Fruit fly (Drosophila melanogaster) whole organism, embryonic: ENCODE measurements around the gene Mybbp1A.

Experiments used
- B-H2 ChIP-seq: fragments of 200-800 bp; sonication (Bioruptor generic); optimal IDR thresholded peaks from 2 replicates; lab custom pipeline; 2018; ENCODE audit warnings: missing biosample characterization, mild to moderate bottlenecking, missing genetic modification characterization
- CG10543 ChIP-seq: fragments of 200-800 bp; sonication (Bioruptor generic); optimal IDR thresholded peaks from 3 replicates; lab custom pipeline; 2017; ENCODE audit warnings: missing biosample characterization, mild to moderate bottlenecking, missing genetic modification characterization, moderate library complexity
- CG10565 ChIP-seq: fragments of 200-800 bp; sonication (Bioruptor generic); optimal IDR thresholded peaks from 3 replicates; lab custom pipeline; 2016; ENCODE audit warnings: missing biosample characterization, mild to moderate bottlenecking, missing genetic modification characterization
- CG11093 ChIP-seq: fragments of 200-800 bp; sonication (Bioruptor generic); IDR thresholded peaks from 3 replicates; pipeline ENCODE4 v1.3.6; 2022; ENCODE audit warnings: missing biosample characterization, missing genetic modification characterization
- CG12659 ChIP-seq: fragments of 200-800 bp; sonication (Bioruptor generic); optimal IDR thresholded peaks from 3 replicates; lab custom pipeline; 2017; ENCODE audit warnings: mild to moderate bottlenecking, missing biosample characterization, missing genetic modification reagents, missing genetic modification characterization
- CG12744 ChIP-seq: fragments of 200-800 bp; sonication (Bioruptor generic); optimal IDR thresholded peaks from 2 replicates; lab custom pipeline; 2016; ENCODE audit warnings: missing biosample characterization, missing genetic modification characterization
- CG13894 ChIP-seq: fragments of 200-800 bp; sonication (Bioruptor generic); optimal IDR thresholded peaks from 3 replicates; lab custom pipeline; 2018; ENCODE audit warnings: missing biosample characterization, mild to moderate bottlenecking, missing genetic modification characterization, moderate library complexity
- CG14014 ChIP-seq: fragments of 200-800 bp; sonication (Bioruptor generic); IDR thresholded peaks from 2 replicates; pipeline ENCODE4 v1.3.6; 2022; ENCODE audit warnings: missing biosample characterization, missing genetic modification characterization
- CG14050 ChIP-seq: fragments of 200-800 bp; sonication (Bioruptor generic); IDR thresholded peaks from 3 replicates; pipeline ENCODE4 v1.3.6; 2022; ENCODE audit warnings: missing biosample characterization, missing genetic modification characterization
- CG1602 ChIP-seq: fragments of 200-800 bp; sonication (Bioruptor generic); optimal IDR thresholded peaks from 3 replicates; lab custom pipeline; 2016; ENCODE audit warnings: missing biosample characterization, missing genetic modification characterization
- CG18599 ChIP-seq: fragments of 200-800 bp; sonication (Bioruptor generic); optimal IDR thresholded peaks from 3 replicates; lab custom pipeline; 2017; ENCODE audit warnings: missing biosample characterization, missing genetic modification characterization, mild to moderate bottlenecking, moderate library complexity, missing genetic modification reagents
- CG2120 ChIP-seq: fragments of 200-800 bp; sonication (Bioruptor generic); optimal IDR thresholded peaks from 3 replicates; lab custom pipeline; 2016; ENCODE audit warnings: missing biosample characterization, missing genetic modification characterization
- CG2129 ChIP-seq: fragments of 200-800 bp; sonication (Bioruptor generic); IDR thresholded peaks from 2 replicates; pipeline ENCODE4 v1.3.6; 2022; ENCODE audit warnings: missing biosample characterization, missing genetic modification characterization; ENCODE audit not compliant: partially characterized antibody
- CG31365 ChIP-seq: fragments of 200-800 bp; sonication (Bioruptor generic); optimal IDR thresholded peaks from 2 replicates; lab custom pipeline; 2018; ENCODE audit warnings: missing biosample characterization, mild to moderate bottlenecking, missing genetic modification characterization
- CG3163 ChIP-seq: fragments of 200-800 bp; sonication (Bioruptor generic); optimal IDR thresholded peaks from 3 replicates; lab custom pipeline; 2016; ENCODE audit warnings: missing biosample characterization, missing genetic modification characterization
- CG32532 ChIP-seq: fragments of 200-800 bp; sonication (Bioruptor generic); IDR thresholded peaks from 2 replicates; pipeline ENCODE4 v1.3.6; 2022; ENCODE audit warnings: missing biosample characterization, missing genetic modification characterization
- CG6689 ChIP-seq: fragments of 200-800 bp; sonication (Bioruptor generic); IDR thresholded peaks from 2 replicates; pipeline ENCODE4 v1.3.6; 2022; ENCODE audit warnings: missing biosample characterization, missing genetic modification characterization
- CG7987 ChIP-seq: fragments of 200-800 bp; sonication (Bioruptor generic); optimal IDR thresholded peaks from 2 replicates; lab custom pipeline; 2018; ENCODE audit warnings: missing biosample characterization, mild to moderate bottlenecking, missing genetic modification characterization, moderate library complexity
- CG8478 ChIP-seq: fragments of >200 bp; optimal IDR thresholded peaks from 2 replicates; lab custom pipeline; 2018
- CG9215 ChIP-seq: fragments of 200-800 bp; sonication (Bioruptor generic); IDR thresholded peaks from 2 replicates; pipeline ENCODE4 v1.3.6; 2022; ENCODE audit warnings: missing biosample characterization, missing genetic modification characterization
- CTCF ChIP-seq: fragments of 200-800 bp; sonication (Bioruptor generic); optimal IDR thresholded peaks from 2 replicates; lab custom pipeline; 2017; ENCODE audit warnings: missing biosample characterization, mild to moderate bottlenecking, missing genetic modification characterization, moderate library complexity
- CrebB ChIP-seq: fragments of 200-800 bp; sonication (Bioruptor generic); optimal IDR thresholded peaks from 3 replicates; lab custom pipeline; 2018; ENCODE audit warnings: missing biosample characterization, mild to moderate bottlenecking, missing genetic modification characterization
- D19A ChIP-seq: fragments of 200-800 bp; optimal IDR thresholded peaks from 3 replicates; lab custom pipeline; 2019; ENCODE audit warnings: missing biosample characterization, mild to moderate bottlenecking, missing genetic modification characterization, moderate library complexity
- Deaf1 ChIP-seq: fragments of 200-800 bp; optimal IDR thresholded peaks from 3 replicates; lab custom pipeline; 2019; ENCODE audit warnings: missing biosample characterization, mild to moderate bottlenecking, missing genetic modification characterization, moderate library complexity
- Dref ChIP-seq: fragments of 200-800 bp; sonication (Bioruptor generic); IDR thresholded peaks from 2 replicates; pipeline ENCODE4 v1.3.6; 2022; ENCODE audit warnings: missing biosample characterization, missing genetic modification characterization
- HLH3B ChIP-seq: fragments of 200-800 bp; sonication (Bioruptor generic); IDR thresholded peaks from 2 replicates; pipeline ENCODE4 v1.3.6; 2022; ENCODE audit warnings: missing biosample characterization, missing genetic modification characterization
- HLH4C ChIP-seq: fragments of 200-800 bp; sonication (Bioruptor generic); IDR thresholded peaks from 3 replicates; pipeline ENCODE4 v1.3.6; 2022; ENCODE audit warnings: missing biosample characterization, missing genetic modification characterization; ENCODE audit not compliant: partially characterized antibody
- Hand ChIP-seq: fragments of 200-800 bp; sonication (Bioruptor generic); optimal IDR thresholded peaks from 2 replicates; lab custom pipeline; 2017; ENCODE audit warnings: mild to moderate bottlenecking, missing biosample characterization, missing genetic modification reagents, missing genetic modification characterization
- Hr3 ChIP-seq: fragments of 200-800 bp; sonication (Bioruptor generic); optimal IDR thresholded peaks from 3 replicates; lab custom pipeline; 2016; ENCODE audit warnings: missing biosample characterization, missing genetic modification characterization
- Hr51 ChIP-seq, 2 experiments: fragments of 200-800 bp; sonication (Bioruptor generic); optimal IDR thresholded peaks; 2 replicates in 1 of 2; 3 replicates in 1 of 2; lab custom pipeline; 2016 to 2018; ENCODE audit warnings: missing biosample characterization in 2 of 2, missing genetic modification characterization in 2 of 2, mild to moderate bottlenecking in 1 of 2, moderate library complexity in 1 of 2
- Myb ChIP-seq: fragments of 200-800 bp; sonication (Bioruptor generic); optimal IDR thresholded peaks from 2 replicates; lab custom pipeline; 2016; ENCODE audit warnings: missing biosample characterization, missing genetic modification characterization
- Optix ChIP-seq: fragments of 200-800 bp; sonication (Bioruptor generic); IDR thresholded peaks from 3 replicates; pipeline ENCODE4 v1.3.6; 2022; ENCODE audit warnings: missing biosample characterization, missing genetic modification characterization
- ase ChIP-seq: fragments of 200-800 bp; sonication (Bioruptor generic); IDR thresholded peaks from 3 replicates; pipeline ENCODE4 v1.3.6; 2022; ENCODE audit warnings: missing biosample characterization, missing genetic modification characterization
- bbx ChIP-seq: fragments of 200-800 bp; sonication (Bioruptor generic); IDR thresholded peaks from 2 replicates; pipeline ENCODE4 v1.3.6; 2022; ENCODE audit warnings: missing biosample characterization, missing genetic modification characterization; ENCODE audit not compliant: partially characterized antibody
- croc ChIP-seq: fragments of 200-800 bp; sonication (Bioruptor generic); conservative IDR thresholded peaks from 3 replicates; pipeline ENCODE4 v1.3.6; 2022; ENCODE audit warnings: missing biosample characterization, missing genetic modification characterization
- dan ChIP-seq: fragments of 200-800 bp; sonication (Bioruptor generic); IDR thresholded peaks from 2 replicates; pipeline ENCODE4 v1.3.6; 2022; ENCODE audit warnings: missing biosample characterization, missing genetic modification characterization
- eyg ChIP-seq: fragments of 200-800 bp; sonication (Bioruptor generic); optimal IDR thresholded peaks from 3 replicates; lab custom pipeline; 2016; ENCODE audit warnings: missing biosample characterization, missing genetic modification characterization
- fd102C ChIP-seq: fragments of 200-800 bp; sonication (Bioruptor generic); optimal IDR thresholded peaks from 2 replicates; lab custom pipeline; 2018; ENCODE audit warnings: missing biosample characterization, mild to moderate bottlenecking, missing genetic modification characterization, moderate library complexity
- gsb-n ChIP-seq: fragments of 200-800 bp; sonication (Bioruptor generic); optimal IDR thresholded peaks from 3 replicates; lab custom pipeline; 2018; ENCODE audit warnings: missing biosample characterization, mild to moderate bottlenecking, missing genetic modification characterization
- her ChIP-seq: fragments of 200-800 bp; sonication (Bioruptor generic); optimal IDR thresholded peaks from 2 replicates; lab custom pipeline; 2016; ENCODE audit warnings: missing biosample characterization, missing genetic modification characterization
- insv ChIP-seq, 2 experiments: fragments of 200-800 bp; sonication (Bioruptor generic); optimal IDR thresholded peaks; 3 replicates each; lab custom pipeline; 2016 to 2018; ENCODE audit warnings: missing biosample characterization in 2 of 2, missing genetic modification characterization in 2 of 2
- lab ChIP-seq: fragments of 200-800 bp; sonication (Bioruptor generic); optimal IDR thresholded peaks from 3 replicates; lab custom pipeline; 2017; ENCODE audit warnings: missing biosample characterization, missing genetic modification characterization, mild to moderate bottlenecking, moderate library complexity, missing genetic modification reagents
- odd ChIP-seq: fragments of 200-800 bp; sonication (Bioruptor generic); optimal IDR thresholded peaks from 2 replicates; lab custom pipeline; 2017; ENCODE audit warnings: missing biosample characterization, mild to moderate bottlenecking, missing genetic modification characterization
- run ChIP-seq: fragments of 200-800 bp; sonication (Bioruptor generic); optimal IDR thresholded peaks from 3 replicates; lab custom pipeline; 2018; ENCODE audit warnings: missing biosample characterization, mild to moderate bottlenecking, missing genetic modification characterization
- slbo ChIP-seq: fragments of 200-800 bp; sonication (Bioruptor generic); IDR thresholded peaks from 2 replicates; pipeline ENCODE4 v1.3.6; 2022; ENCODE audit warnings: missing biosample characterization, missing genetic modification characterization
- sna ChIP-seq: fragments of 200-800 bp; sonication (Bioruptor generic); IDR thresholded peaks from 2 replicates; pipeline ENCODE4 v1.3.6; 2022; ENCODE audit warnings: missing biosample characterization, missing genetic modification characterization; ENCODE audit not compliant: partially characterized antibody
- stc ChIP-seq: fragments of 200-800 bp; sonication (Bioruptor generic); IDR thresholded peaks from 2 replicates; pipeline ENCODE4 v1.3.6; 2022; ENCODE audit warnings: missing biosample characterization, missing genetic modification characterization
- sug ChIP-seq: fragments of 200-800 bp; optimal IDR thresholded peaks from 2 replicates; lab custom pipeline; 2019; ENCODE audit warnings: missing biosample characterization, mild to moderate bottlenecking, missing genetic modification characterization, moderate library complexity
- vvl ChIP-seq: fragments of 200-800 bp; sonication (Bioruptor generic); IDR thresholded peaks from 2 replicates; pipeline ENCODE4 v1.3.6; 2022; ENCODE audit warnings: missing biosample characterization, missing genetic modification characterization
- wor ChIP-seq: fragments of 200-800 bp; sonication (Bioruptor generic); IDR thresholded peaks from 2 replicates; pipeline ENCODE4 v1.3.6; 2022; ENCODE audit warnings: missing biosample characterization, missing genetic modification characterization
- zen ChIP-seq: fragments of 200-800 bp; sonication (Bioruptor generic); optimal IDR thresholded peaks from 3 replicates; lab custom pipeline; 2018; ENCODE audit warnings: missing biosample characterization, mild to moderate bottlenecking, missing genetic modification characterization, moderate library complexity

Gene Mybbp1A

DNA sequence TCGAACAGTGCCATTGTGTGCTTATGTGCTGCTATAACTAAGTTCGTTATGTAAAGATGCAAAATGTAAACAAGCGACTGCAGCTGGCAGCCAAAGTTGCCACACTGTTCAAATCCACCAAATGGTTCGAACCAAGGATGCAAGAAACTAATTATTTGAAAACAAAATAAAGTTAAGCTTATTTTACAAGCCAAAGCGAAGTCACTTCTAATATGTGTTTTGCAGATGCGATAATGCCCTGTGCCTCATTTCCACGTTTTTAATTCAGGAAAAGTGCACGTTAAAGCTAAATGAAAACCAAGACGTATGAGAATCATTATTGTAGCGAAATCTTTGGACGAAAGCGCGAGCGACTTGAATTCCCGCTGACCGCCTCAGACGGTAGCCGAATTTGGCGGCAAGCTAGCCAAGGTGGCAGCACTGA is 8.4 kb upstream of the Mybbp1A start, which contains the start of the genes CG13365 and Vsp37A (continued):
- TF ChIP-seq CG2129 (GFP tag; lab: Robert Waterston, UW): no peak
- no peak for TF ChIP-seq wor (GFP tag; lab: Robert Waterston, UW)
- peak; percentile 23 for TF ChIP-seq zen
- peak; percentile 72 for TF ChIP-seq sug (tag; lab: Kevin White, UChicago)
- TF ChIP-seq Deaf1 (tag; lab: Kevin White, UChicago): peak; percentile 11
- TF ChIP-seq Hand (GFP tag; lab: Kevin White, UChicago): no peak
- TF ChIP-seq dan (GFP tag; lab: Robert Waterston, UW): no peak
- no peak for TF ChIP-seq D19A
- TF ChIP-seq CTCF (GFP tag; lab: Kevin White, UChicago): peak; percentile 34
- no peak for TF ChIP-seq stc
- TF ChIP-seq CG1602 (GFP tag; lab: Kevin White, UChicago): peak; percentile 26
- TF ChIP-seq run: no peak
- peak; percentile 55 for TF ChIP-seq lab (GFP tag; lab: Kevin White, UChicago)
- TF ChIP-seq insv (GFP tag; optimal IDR thresholded peaks at IDR 0.05; lab: Kevin White, UChicago): peak in 1 of 2 experiments; percentile 54
- no peak for TF ChIP-seq fd102C
- TF ChIP-seq CG2120 (GFP tag; lab: Kevin White, UChicago): peak; percentile 62
- TF ChIP-seq CG31365: no peak
- TF ChIP-seq CG6689 (GFP tag; lab: Robert Waterston, UW): peak; percentile 30; the same call in 1 of the 2 replicates
- TF ChIP-seq HLH3B (GFP tag; lab: Robert Waterston, UW): no peak
- TF ChIP-seq CG12744 (GFP tag; lab: Kevin White, UChicago): no peak
- peak; percentile 35; the same call in 1 of the 2 replicates for TF ChIP-seq CG32532 (GFP tag; lab: Robert Waterston, UW)
- TF ChIP-seq CG10543: peak; percentile 65
- peak; percentile 16; the same call in 1 of the 3 replicates for TF ChIP-seq ase (GFP tag; lab: Robert Waterston, UW)
- TF ChIP-seq HLH4C: no peak
- TF ChIP-seq CG9215: peak; percentile 46
- TF ChIP-seq her: peak; percentile 38
- peak; percentile 28; the same call in 1 of the 3 replicates for TF ChIP-seq croc (GFP tag; lab: Robert Waterston, UW)
- TF ChIP-seq slbo: peak; percentile 52
- TF ChIP-seq Dref (GFP tag; lab: Robert Waterston, UW): peak; percentile 25; the same call in 1 of the 2 replicates
- TF ChIP-seq CG14050 (GFP tag; lab: Robert Waterston, UW): no peak
- no peak for TF ChIP-seq CrebB (tag; lab: Kevin White, UChicago)
- TF ChIP-seq Hr3: peak; percentile 0
- no peak for TF ChIP-seq sna (GFP tag; lab: Robert Waterston, UW)
- peak; percentile 25; the same call in 1 of the 2 replicates for TF ChIP-seq vvl (GFP tag; lab: Robert Waterston, UW)
- TF ChIP-seq odd (GFP tag; lab: Kevin White, UChicago): no peak
- peak; percentile 48; the same call in 1 of the 2 replicates for TF ChIP-seq CG14014
- TF ChIP-seq bbx (GFP tag; lab: Robert Waterston, UW): no peak
- peak; percentile 65 for TF ChIP-seq CG12659
- TF ChIP-seq CG10565 (GFP tag; lab: Kevin White, UChicago): no peak
- TF ChIP-seq CG3163 (GFP tag; lab: Kevin White, UChicago): peak; percentile 4
- TF ChIP-seq Myb (GFP tag; lab: Kevin White, UChicago): peak; percentile 66
- no peak for TF ChIP-seq eyg (GFP tag; lab: Kevin White, UChicago)
- TF ChIP-seq CG18599 (GFP tag; lab: Kevin White, UChicago): peak; percentile 56
- TF ChIP-seq Hr51 (GFP tag; optimal IDR thresholded peaks at IDR 0.05; lab: Kevin White, UChicago): peak; percentile 31 to 48
- peak; percentile 40 for TF ChIP-seq CG13894
- TF ChIP-seq B-H2: peak; percentile 41
- no peak for TF ChIP-seq Optix (GFP tag; lab: Robert Waterston, UW)
- TF ChIP-seq CG8478 (lab: Kevin White, UChicago): no peak
- TF ChIP-seq gsb-n (tag; lab: Kevin White, UChicago): peak; percentile 18
- 0 out of 3 replicates have a peak, but pooled peaks have one; percentile 13 for TF ChIP-seq CG11093 (GFP tag; lab: Robert Waterston, UW)
- TF ChIP-seq CG7987 (GFP tag; lab: Kevin White, UChicago): no peak
